Worm (Caenorhabditis elegans) whole organism, dauer: Measurements from ENCODE around the gene his-35.

Experiments
- unc-62 ChIP-seq: sonication (generic microtip); optimal IDR thresholded peaks from 2 replicates; lab custom pipeline; 2017; ENCODE audit warnings: missing biosample characterization, missing genetic modification reagents, missing genetic modification characterization

his-35 gene

DNA sequence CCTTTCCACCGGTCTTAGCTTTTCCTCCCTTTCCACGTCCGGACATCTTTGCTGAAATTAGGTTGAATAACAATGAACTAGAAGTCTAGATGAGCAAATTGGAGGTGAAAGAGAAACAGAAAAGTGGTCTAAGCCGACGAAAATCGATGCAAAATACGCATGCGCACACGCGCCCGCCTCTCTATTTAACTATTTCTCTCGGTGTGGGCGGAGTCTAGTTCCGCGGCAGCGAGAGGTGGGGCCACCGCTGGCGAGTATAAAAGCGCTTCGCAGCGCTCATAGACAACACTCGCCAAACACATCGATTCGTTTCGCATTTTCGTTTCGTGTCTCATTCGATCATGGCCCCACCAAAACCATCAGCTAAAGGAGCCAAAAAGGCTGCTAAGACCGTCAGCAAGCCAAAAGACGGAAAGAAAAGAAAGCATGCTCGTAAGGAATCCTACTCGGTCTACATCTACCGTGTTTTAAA is at the start of gene his-35, which contains the start of gene his-41:
Gene his-35, minus strand, starts transcription at position 51 of the 472 bp plus-strand sequence.
Gene his-41, plus strand, starts transcription at position 299 of the 472 bp plus-strand sequence.
- TF ChIP-seq unc-62 (GFP tag; lab: Kevin White, UChicago) = no peak

- TF ChIP-seq unc-62 (GFP tag; lab: Kevin White, UChicago) = no peak
These were observed 45.2 kb upstream of the his-35 start, which contains the start of gene K09G1.2 for ce11 chrV:9590317-9590716. Gene K09G1.2, plus strand, starts transcription at chrV:9590617.

- TF ChIP-seq unc-62 (GFP tag; lab: Kevin White, UChicago) = no peak
These were observed 43.5 kb upstream of the his-35 start for ce11 chrV:9588574-9588973.

- TF ChIP-seq unc-62 (GFP tag; lab: Kevin White, UChicago) = no peak
These were observed 42.5 kb upstream of the his-35 start for ce11 chrV:9587619-9588018.

ce11 chrV:9584263-9584662 is 39.2 kb upstream of the his-35 start:
- no peak for TF ChIP-seq unc-62 (GFP tag; lab: Kevin White, UChicago)

ce11 chrV:9583323-9583644 is 38.2 kb upstream of the his-35 start, which contains the start of gene K09G1.1:
Gene K09G1.1, plus strand, starts transcription at chrV:9583545.
- TF ChIP-seq unc-62 (GFP tag; lab: Kevin White, UChicago) = no peak

DNA sequence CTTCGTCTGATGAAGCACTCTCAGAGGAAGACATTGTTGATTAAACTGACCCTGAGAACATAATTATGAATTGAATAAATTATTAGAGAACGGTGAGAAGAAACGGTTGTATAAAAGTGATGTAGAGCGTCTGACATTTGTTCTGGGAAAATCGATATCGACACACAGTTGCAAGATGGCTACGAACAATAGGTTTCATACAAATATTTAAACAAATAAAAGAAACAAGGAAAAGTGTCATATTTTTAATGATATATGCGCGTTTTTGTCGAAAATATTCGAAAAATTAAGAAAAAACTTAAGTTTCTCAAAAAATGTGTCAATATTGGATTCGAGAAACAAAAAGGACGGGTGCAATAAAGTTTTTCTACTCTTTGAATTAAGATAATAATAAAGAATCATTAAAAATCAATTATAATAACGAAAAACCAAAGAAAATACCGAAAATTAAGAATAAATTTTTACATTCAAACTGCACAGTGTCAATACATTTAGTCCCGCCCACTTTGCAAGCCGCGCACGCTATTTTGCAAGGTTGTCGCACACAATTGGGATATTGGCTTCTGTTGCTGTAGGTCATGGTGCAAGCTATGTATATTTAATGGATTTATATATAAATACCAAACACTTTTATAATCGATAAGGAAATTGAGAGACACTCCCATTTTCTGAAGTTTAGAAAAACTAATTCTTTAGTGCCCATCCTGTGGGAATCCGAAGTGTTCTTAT is 37.7 kb upstream of the his-35 start, which contains the start of gene rtfo-1:
Gene rtfo-1, minus strand, starts transcription at position 51 of the 729 bp plus-strand sequence.
- no peak for TF ChIP-seq unc-62 (GFP tag; lab: Kevin White, UChicago)

DNA sequence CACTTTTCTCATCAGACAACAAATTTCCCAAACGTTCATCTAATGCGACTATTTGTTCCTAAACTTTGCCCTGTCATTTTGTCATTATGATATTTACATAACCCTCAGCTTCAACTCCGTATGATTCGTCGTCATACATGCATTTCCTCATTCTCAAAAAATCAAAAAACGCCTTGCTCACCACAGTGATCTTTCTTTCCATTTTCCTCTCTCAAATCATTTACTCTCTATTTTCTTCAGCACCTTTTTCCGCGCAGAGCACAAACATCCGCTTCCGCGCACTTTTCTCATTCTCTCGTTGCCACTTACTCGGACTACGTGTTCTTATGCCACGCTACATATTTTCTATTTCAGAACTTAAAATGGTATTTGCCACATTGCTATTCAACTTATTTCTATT is 31.9 kb upstream of the his-35 start, which contains the start of gene F25B3.2:
Gene F25B3.2, plus strand, starts transcription at position 301 of the 400 bp plus-strand sequence.
- no peak for TF ChIP-seq unc-62 (GFP tag; lab: Kevin White, UChicago)

DNA sequence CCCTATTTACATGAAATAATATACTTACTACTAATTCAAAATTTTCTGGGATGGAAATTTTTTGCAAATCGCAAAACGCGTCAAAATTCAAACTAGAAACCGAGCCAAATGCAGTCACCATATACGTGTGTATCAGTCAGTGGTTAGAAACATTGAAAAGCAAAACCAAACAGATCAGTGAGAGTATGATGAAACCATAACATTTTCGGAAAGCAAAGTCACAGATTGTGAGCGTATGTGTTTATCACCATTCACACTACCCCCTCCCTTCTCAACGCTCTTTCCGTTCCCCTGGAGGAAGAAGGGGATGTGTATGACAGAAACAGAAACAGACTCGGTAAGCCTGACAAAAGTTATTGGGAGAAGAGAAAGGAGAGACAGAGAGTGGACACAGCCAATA is 26.6 kb upstream of the his-35 start:
- TF ChIP-seq unc-62 (GFP tag; lab: Kevin White, UChicago) = no peak

- no peak for TF ChIP-seq unc-62 (GFP tag; lab: Kevin White, UChicago)
These were observed 26.0 kb upstream of the his-35 start for ce11 chrV:9571056-9571455.

DNA sequence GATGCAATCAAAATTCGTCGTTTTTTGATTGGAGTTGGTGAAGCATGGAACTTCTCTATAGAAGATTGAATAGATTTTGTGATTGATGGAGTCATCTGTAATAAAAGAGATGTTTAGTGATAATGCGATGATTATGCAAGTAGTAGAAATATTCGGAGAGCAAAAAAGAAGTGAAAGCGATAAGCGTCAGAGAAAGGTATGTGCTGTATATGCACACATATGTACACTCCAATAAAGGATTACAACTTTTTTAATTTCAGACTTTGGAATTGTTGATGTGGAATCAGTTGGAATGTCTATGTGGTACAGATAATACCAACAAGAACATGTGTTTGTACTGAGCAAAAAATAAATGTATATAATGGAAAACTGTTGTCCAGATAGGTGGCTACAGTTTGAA is 25.1 kb upstream of the his-35 start, which contains the start of gene F25B3.5:
Gene F25B3.5, minus strand, starts transcription at position 101 of the 400 bp plus-strand sequence.
- no peak for TF ChIP-seq unc-62 (GFP tag; lab: Kevin White, UChicago)

DNA sequence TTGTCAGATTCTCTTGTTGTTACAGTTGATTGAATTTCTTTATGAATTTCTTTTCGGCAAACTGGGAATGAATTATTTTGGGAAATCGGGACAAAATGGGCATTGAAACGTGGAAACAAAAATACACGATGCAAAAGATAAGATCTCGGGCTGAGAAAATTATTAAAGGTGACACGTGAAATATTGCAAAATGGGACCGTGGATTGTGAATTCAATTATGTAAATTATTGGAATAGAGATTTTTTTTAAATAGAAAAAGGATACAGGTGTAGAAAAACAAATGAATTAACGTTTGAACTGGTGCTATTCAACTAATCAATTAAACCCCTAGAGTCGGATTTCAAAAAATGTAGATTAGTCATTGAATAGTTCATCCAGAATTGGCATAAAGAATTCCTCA is 23.6 kb upstream of the his-35 start, which contains the start of gene F25B3.4:
Gene F25B3.4, minus strand, starts transcription at position 101 of the 400 bp plus-strand sequence.
- TF ChIP-seq unc-62 (GFP tag; lab: Kevin White, UChicago) = no peak

DNA sequence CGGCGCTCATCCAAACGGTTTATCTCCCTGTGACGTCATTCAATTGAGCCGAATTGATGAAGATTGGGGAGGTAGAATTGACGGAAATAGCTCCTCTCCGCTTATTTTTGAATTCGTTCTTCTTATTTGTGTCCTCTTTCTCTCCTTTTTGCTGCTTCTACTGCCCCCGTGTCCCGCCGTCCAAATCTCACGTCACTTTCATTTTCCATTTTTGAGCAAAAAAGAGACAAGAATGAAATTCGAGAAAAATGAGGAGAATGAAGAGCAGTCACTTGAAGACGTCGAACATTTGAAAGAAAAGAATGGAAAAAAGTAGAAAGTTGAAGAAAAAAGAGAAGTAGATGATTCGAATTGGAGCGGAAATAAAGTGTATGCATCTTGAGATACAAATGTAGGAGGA is 18.5 kb upstream of the his-35 start:
- no peak for TF ChIP-seq unc-62 (GFP tag; lab: Kevin White, UChicago)

DNA sequence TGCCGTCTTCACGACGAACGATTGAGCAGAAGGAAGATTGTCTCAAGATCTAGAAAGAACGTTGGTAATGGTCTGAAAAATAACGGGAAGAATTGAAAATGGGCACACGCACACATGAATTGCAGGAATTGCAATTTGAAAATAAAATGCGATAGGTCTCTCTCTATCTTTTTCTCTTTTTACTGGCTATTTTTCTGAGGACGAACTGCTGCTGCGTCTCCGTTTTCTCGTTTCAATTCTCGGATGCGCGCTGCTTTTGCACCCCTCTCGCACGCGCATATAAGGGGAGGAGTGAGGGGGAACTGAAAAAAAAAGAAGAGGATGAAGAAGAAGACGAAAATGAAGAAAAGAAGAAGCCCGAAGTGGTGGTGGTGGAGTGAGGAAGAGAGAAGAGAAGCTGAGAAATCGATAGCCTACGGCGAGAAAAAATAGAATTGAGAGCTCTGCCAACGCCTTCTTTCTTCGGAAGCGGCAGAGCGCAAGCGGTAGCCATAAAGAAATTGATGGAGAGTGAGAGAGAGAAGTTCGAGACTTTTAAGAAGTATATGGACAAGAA is 16.6 kb upstream of the his-35 start, which contains the start of gene rgef-1:
Gene rgef-1, minus strand, starts transcription at position 51 of the 556 bp plus-strand sequence.
- TF ChIP-seq unc-62 (GFP tag; lab: Kevin White, UChicago) = no peak

DNA sequence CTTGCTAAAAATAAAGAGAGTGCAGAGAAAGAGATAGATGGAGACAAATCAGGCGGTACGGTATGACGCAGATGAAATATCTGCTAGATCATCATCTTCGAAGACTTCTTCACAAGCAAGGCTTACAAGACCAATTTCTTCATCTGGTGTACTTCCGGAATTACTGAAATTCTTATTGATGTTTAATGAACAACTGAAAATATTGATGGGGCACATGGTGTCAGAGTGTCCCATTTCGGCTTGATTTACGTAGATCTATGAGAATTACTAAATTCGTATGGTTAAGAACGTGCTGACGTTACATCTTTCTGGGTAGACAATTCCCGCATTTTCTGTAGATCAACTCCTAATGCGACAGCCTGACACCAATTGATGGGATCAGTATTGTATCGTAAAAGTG is 11.6 kb upstream of the his-35 start:
- no peak for TF ChIP-seq unc-62 (GFP tag; lab: Kevin White, UChicago)

DNA sequence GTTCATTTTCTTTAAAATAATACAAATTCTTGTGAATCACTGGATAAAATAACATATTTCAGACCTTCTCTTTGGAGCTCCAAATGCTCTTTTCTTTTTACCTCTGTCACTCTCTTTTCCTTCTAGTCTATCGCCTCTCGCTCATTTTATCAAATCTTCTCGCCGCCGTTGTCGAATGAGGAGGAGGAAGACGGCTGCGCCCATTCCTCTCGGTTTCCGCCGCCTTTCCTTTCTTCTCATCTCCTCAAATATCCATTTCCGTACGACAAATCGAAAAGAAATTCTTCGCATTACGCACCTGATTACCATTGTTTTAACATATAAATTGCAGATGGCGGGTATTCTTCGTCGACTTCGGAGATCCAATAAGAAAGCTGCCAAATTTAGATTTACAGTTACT is 5.2 kb upstream of the his-35 start, which contains the start of gene ehbp-1:
Gene ehbp-1, plus strand, starts transcription at position 332 of the 400 bp plus-strand sequence.
- TF ChIP-seq unc-62 (GFP tag; lab: Kevin White, UChicago) = no peak
